Fruit fly (Drosophila melanogaster): Measurements from ENCODE around the gene Obp83g.

Gene Obp83g

dm6 chr3R:6098320-6098719 is 13.8 kb downstream of the Obp83g start:
- TF ChIP-seq HLH106 (tag; optimal IDR thresholded peaks at IDR 0.05) (no peak), br (GFP tag; optimal IDR thresholded peaks at IDR 0.05) (no peak), Rel (GFP tag; optimal IDR thresholded peaks at IDR 0.05) (no peak), Rel (tag; optimal IDR thresholded peaks at IDR 0.05) (no peak), fru (GFP tag; optimal IDR thresholded peaks at IDR 0.05) (no peak), Jra (GFP tag; optimal IDR thresholded peaks at IDR 0.05) (no peak), Dfd (GFP tag; optimal IDR thresholded peaks at IDR 0.05) (no peak), OdsH (GFP tag; optimal IDR thresholded peaks at IDR 0.05) (no peak), Hnf4 (GFP tag; optimal IDR thresholded peaks at IDR 0.05) (no peak), Myc (optimal IDR thresholded peaks at IDR 0.05) (no peak), CG9705 (GFP tag; optimal IDR thresholded peaks at IDR 0.05) (no peak), sv (GFP tag; optimal IDR thresholded peaks at IDR 0.05) (no peak), pan (optimal IDR thresholded peaks at IDR 0.05) (no peak), foxo (GFP tag; optimal IDR thresholded peaks at IDR 0.05) (no peak), rgr (GFP tag; optimal IDR thresholded peaks at IDR 0.05) (no peak), Vsx2 (GFP tag; optimal IDR thresholded peaks at IDR 0.05; ENCODE audit: partially characterized antibody) (no peak), Sp1 (GFP tag; optimal IDR thresholded peaks at IDR 0.05) (no peak), Abd-B (GFP tag; optimal IDR thresholded peaks at IDR 0.05) (no peak), N (GFP tag; optimal IDR thresholded peaks at IDR 0.05) (no peak), psq (GFP tag; optimal IDR thresholded peaks at IDR 0.05) (no peak)

- TF ChIP-seq h (GFP tag; optimal IDR thresholded peaks at IDR 0.05): no peak
- TF ChIP-seq lola (GFP tag; optimal IDR thresholded peaks at IDR 0.05): no peak
- no peak for TF ChIP-seq dl (GFP tag; optimal IDR thresholded peaks at IDR 0.05; ENCODE audit: insufficient read depth in 1 of 2, partially characterized antibody in 2 of 2)
- TF ChIP-seq pan (optimal IDR thresholded peaks at IDR 0.05): no peak
- no peak for TF ChIP-seq brk (GFP tag; optimal IDR thresholded peaks at IDR 0.05)
- TF ChIP-seq tai (GFP tag; optimal IDR thresholded peaks at IDR 0.05): no peak
- no peak for TF ChIP-seq Mio (GFP tag; optimal IDR thresholded peaks at IDR 0.05)
- TF ChIP-seq Rel (GFP tag; optimal IDR thresholded peaks at IDR 0.05): no peak
- TF ChIP-seq Rel (tag; optimal IDR thresholded peaks at IDR 0.05): no peak
- TF ChIP-seq HLH106 (tag; optimal IDR thresholded peaks at IDR 0.05): no peak
- TF ChIP-seq CG9705 (GFP tag; optimal IDR thresholded peaks at IDR 0.05): no peak
- no peak for TF ChIP-seq jim (GFP tag; optimal IDR thresholded peaks at IDR 0.05)
- TF ChIP-seq rgr (GFP tag; optimal IDR thresholded peaks at IDR 0.05): no peak
- TF ChIP-seq Hr78 (GFP tag; optimal IDR thresholded peaks at IDR 0.05): no peak
Measured at dm6 chr3R:6097042-6097441, 15.1 kb downstream of the Obp83g start.

dm6 chr3R:6082132-6082531 is 30.0 kb downstream of the Obp83g start:
- TF ChIP-seq dsf (GFP tag; optimal IDR thresholded peaks at IDR 0.05; ENCODE audit: borderline replicate concordance): no peak
- TF ChIP-seq sage (GFP tag; optimal IDR thresholded peaks at IDR 0.05): no peak
- TF ChIP-seq h (GFP tag; optimal IDR thresholded peaks at IDR 0.05): no peak

- TF ChIP-seq rgr (GFP tag; optimal IDR thresholded peaks at IDR 0.05): no peak
- TF ChIP-seq Dif (GFP tag; optimal IDR thresholded peaks at IDR 0.05; ENCODE audit: partially characterized antibody): no peak
- no peak for TF ChIP-seq Hr83 (GFP tag; optimal IDR thresholded peaks at IDR 0.05; ENCODE audit: poor library complexity, severe bottlenecking)
- TF ChIP-seq Hr78 (GFP tag; optimal IDR thresholded peaks at IDR 0.05): no peak
- no peak for TF ChIP-seq tai (GFP tag; optimal IDR thresholded peaks at IDR 0.05)
- TF ChIP-seq dmrt93B (GFP tag; optimal IDR thresholded peaks at IDR 0.05): no peak
- TF ChIP-seq GATAd (GFP tag; optimal IDR thresholded peaks at IDR 0.05): no peak
- no peak for TF ChIP-seq Mio (GFP tag; optimal IDR thresholded peaks at IDR 0.05)
- TF ChIP-seq CG32264 (GFP tag; optimal IDR thresholded peaks at IDR 0.05): no peak
- no peak for TF ChIP-seq ey (GFP tag; optimal IDR thresholded peaks at IDR 0.05)
- TF ChIP-seq Jra (GFP tag; optimal IDR thresholded peaks at IDR 0.05): no peak
- no peak for TF ChIP-seq foxo (GFP tag; optimal IDR thresholded peaks at IDR 0.05)
- TF ChIP-seq CG9705 (GFP tag; optimal IDR thresholded peaks at IDR 0.05): no peak
- TF ChIP-seq lola (GFP tag; optimal IDR thresholded peaks at IDR 0.05): no peak
- TF ChIP-seq CrebA (GFP tag; optimal IDR thresholded peaks at IDR 0.05; ENCODE audit: borderline replicate concordance): no peak
- no peak for TF ChIP-seq psq (GFP tag; optimal IDR thresholded peaks at IDR 0.05)
- no peak for TF ChIP-seq Sp1 (GFP tag; optimal IDR thresholded peaks at IDR 0.05)
- no peak for TF ChIP-seq Dfd (GFP tag; optimal IDR thresholded peaks at IDR 0.05)
Measured at dm6 chr3R:6078183-6078582, 33.9 kb downstream of the Obp83g start, which contains the start of gene Or83c. Gene Or83c (minus strand): TSS chr3R:6078283.
